Worm (Caenorhabditis elegans) whole organism, mixed stage, embryonic: Measurements from ENCODE around the gene F49C5.12.

ENCODE experiments used
- bed-3 ChIP-seq: fragments of 200-800 bp; sonication (Bioruptor generic); optimal IDR thresholded peaks from 3 replicates; lab custom pipeline; 2018; ENCODE audit warnings: mild to moderate bottlenecking, missing genetic modification characterization, moderate library complexity, missing compliant biosample characterization
- blmp-1 ChIP-seq: fragments of 150-350 bp; optimal IDR thresholded peaks from 2 replicates; lab custom pipeline; 2014; ENCODE audit warnings: missing biosample characterization, missing genetic modification characterization
- ceh-39 ChIP-seq: fragments of 150-350 bp; optimal IDR thresholded peaks from 2 replicates; lab custom pipeline; 2014; ENCODE audit warnings: missing biosample characterization, missing genetic modification characterization
- ceh-43 ChIP-seq: fragments of 200-800 bp; sonication (Bioruptor generic); optimal IDR thresholded peaks from 2 replicates; lab custom pipeline; 2018; ENCODE audit warnings: mild to moderate bottlenecking, missing genetic modification characterization, moderate library complexity, missing compliant biosample characterization
- ceh-83 ChIP-seq: fragments of 200-800 bp; sonication (Bioruptor generic); optimal IDR thresholded peaks from 2 replicates; lab custom pipeline; 2018; ENCODE audit warnings: mild to moderate bottlenecking, missing genetic modification characterization, missing compliant biosample characterization
- cnd-1 ChIP-seq: fragments of 200-800 bp; sonication (Bioruptor generic); optimal IDR thresholded peaks from 2 replicates; lab custom pipeline; 2018; ENCODE audit warnings: mild to moderate bottlenecking, missing genetic modification characterization, missing compliant biosample characterization
- drap-1 ChIP-seq: fragments of 200-800 bp; sonication (Bioruptor generic); optimal IDR thresholded peaks from 3 replicates; lab custom pipeline; 2018; ENCODE audit warnings: mild to moderate bottlenecking, missing genetic modification characterization, missing compliant biosample characterization
- elt-1 ChIP-seq: sonication (generic microtip); optimal IDR thresholded peaks from 2 replicates; lab custom pipeline; 2017; ENCODE audit warnings: missing genetic modification characterization, mild to moderate bottlenecking, missing compliant biosample characterization, antibody characterized with exemption, moderate library complexity, borderline replicate concordance; ENCODE audit not compliant: insufficient read depth
- elt-3 ChIP-seq: fragments of 150-350 bp; optimal IDR thresholded peaks from 2 replicates; lab custom pipeline; 2014; ENCODE audit warnings: missing biosample characterization, missing genetic modification characterization
- flh-1 ChIP-seq: fragments of 200-800 bp; sonication (Bioruptor generic); optimal IDR thresholded peaks from 2 replicates; lab custom pipeline; 2018; ENCODE audit warnings: mild to moderate bottlenecking, missing genetic modification characterization, moderate library complexity, missing compliant biosample characterization
- ham-2 ChIP-seq: fragments of 200-800 bp; sonication (Bioruptor generic); optimal IDR thresholded peaks from 2 replicates; lab custom pipeline; 2018; ENCODE audit warnings: mild to moderate bottlenecking, missing genetic modification characterization, missing compliant biosample characterization
- hlh-1 ChIP-seq: fragments of 150-350 bp; optimal IDR thresholded peaks from 2 replicates; lab custom pipeline; 2014; ENCODE audit warnings: missing biosample characterization, missing genetic modification reagents, missing genetic modification characterization
- lin-13 ChIP-seq: fragments of 150-350 bp; optimal IDR thresholded peaks from 2 replicates; lab custom pipeline; 2014; ENCODE audit warnings: missing biosample characterization, missing genetic modification characterization
- lin-32 ChIP-seq: fragments of 200-800 bp; sonication (Bioruptor generic); optimal IDR thresholded peaks from 2 replicates; lab custom pipeline; 2018; ENCODE audit warnings: mild to moderate bottlenecking, missing genetic modification characterization, missing compliant biosample characterization
- lsy-2 ChIP-seq: fragments of 150-350 bp; optimal IDR thresholded peaks from 2 replicates; lab custom pipeline; 2014; ENCODE audit warnings: missing biosample characterization, missing genetic modification characterization
- mab-5 ChIP-seq: fragments of 150-350 bp; optimal IDR thresholded peaks from 2 replicates; lab custom pipeline; 2014; ENCODE audit warnings: missing biosample characterization, missing genetic modification characterization
- mep-1 ChIP-seq: fragments of 150-350 bp; optimal IDR thresholded peaks from 2 replicates; lab custom pipeline; 2017; ENCODE audit warnings: missing biosample characterization, missing genetic modification reagents, missing genetic modification characterization, inconsistent platforms
- mls-2 ChIP-seq: sonication (generic microtip); optimal IDR thresholded peaks from 2 replicates; lab custom pipeline; 2016; ENCODE audit warnings: mild to moderate bottlenecking, missing genetic modification characterization, moderate library complexity, missing compliant biosample characterization
- nhr-12 ChIP-seq: fragments of 150-350 bp; optimal IDR thresholded peaks from 2 replicates; lab custom pipeline; 2014; ENCODE audit warnings: missing biosample characterization, missing genetic modification characterization
- nhr-2 ChIP-seq: fragments of 150-350 bp; optimal IDR thresholded peaks from 2 replicates; lab custom pipeline; 2014; ENCODE audit warnings: missing biosample characterization, missing genetic modification characterization
- nhr-237 ChIP-seq: fragments of 150-350 bp; optimal IDR thresholded peaks from 2 replicates; lab custom pipeline; 2014; ENCODE audit warnings: missing biosample characterization, missing genetic modification characterization
- nhr-28 ChIP-seq: fragments of 150-350 bp; optimal IDR thresholded peaks from 2 replicates; lab custom pipeline; 2014; ENCODE audit warnings: missing biosample characterization, missing genetic modification characterization
- nhr-76 ChIP-seq: sonication (generic microtip); optimal IDR thresholded peaks from 2 replicates; lab custom pipeline; 2017; ENCODE audit warnings: missing biosample characterization, missing genetic modification characterization
- pha-4 ChIP-seq: fragments of 150-350 bp; optimal IDR thresholded peaks from 2 replicates; lab custom pipeline; 2018; ENCODE audit warnings: missing biosample characterization, missing genetic modification reagents, missing genetic modification characterization
- sem-2 ChIP-seq: fragments of 200-800 bp; sonication (Bioruptor generic); optimal IDR thresholded peaks from 2 replicates; lab custom pipeline; 2018; ENCODE audit warnings: mild to moderate bottlenecking, missing genetic modification characterization, missing compliant biosample characterization
- snpc-4 ChIP-seq: fragments of 150-350 bp; optimal IDR thresholded peaks from 2 replicates; lab custom pipeline; 2014; ENCODE audit warnings: missing biosample characterization, missing genetic modification characterization
- sptf-1 ChIP-seq: sonication (generic microtip); optimal IDR thresholded peaks from 2 replicates; lab custom pipeline; 2017; ENCODE audit warnings: mild to moderate bottlenecking, missing genetic modification characterization, moderate library complexity, missing compliant biosample characterization
- tbx-8 ChIP-seq: fragments of 200-800 bp; sonication (Bioruptor generic); optimal IDR thresholded peaks from 2 replicates; lab custom pipeline; 2018; ENCODE audit warnings: mild to moderate bottlenecking, missing genetic modification characterization, moderate library complexity, missing compliant biosample characterization
- unc-120 ChIP-seq: sonication (generic microtip); optimal IDR thresholded peaks from 2 replicates; lab custom pipeline; 2017; ENCODE audit warnings: missing genetic modification characterization, missing compliant biosample characterization; ENCODE audit not compliant: poor library complexity, severe bottlenecking
- unc-39 ChIP-seq: fragments of 150-350 bp; optimal IDR thresholded peaks from 2 replicates; lab custom pipeline; 2014; ENCODE audit warnings: missing biosample characterization, missing genetic modification characterization
- unc-62 ChIP-seq: fragments of 150-350 bp; optimal IDR thresholded peaks from 2 replicates; lab custom pipeline; 2014; ENCODE audit warnings: missing biosample characterization, missing genetic modification reagents, missing genetic modification characterization
- zip-8 ChIP-seq: fragments of 150-350 bp; optimal IDR thresholded peaks from 2 replicates; lab custom pipeline; 2014; ENCODE audit warnings: missing biosample characterization, missing genetic modification characterization
- ztf-11 ChIP-seq: fragments of 150-350 bp; optimal IDR thresholded peaks from 2 replicates; lab custom pipeline; 2014; ENCODE audit warnings: missing biosample characterization, missing genetic modification characterization

The F49C5.12 gene

ce11 chrII:12565851-12566250 is 5.7 kb upstream of the F49C5.12 start, which contains the start of gene F49C5.7:
F49C5.7 (plus strand) TSS chrII:12566151.
- TF ChIP-seq pha-4 (tag; lab: Kevin White, UChicago) (no peak), hlh-1 (tag; lab: Kevin White, UChicago) (no peak), unc-62 (GFP tag; lab: Kevin White, UChicago) (no peak), ceh-43 (GFP tag; lab: Kevin White, UChicago) (no peak), lsy-2 (tag; lab: Kevin White, UChicago) (no peak), ham-2 (GFP tag; lab: Kevin White, UChicago) (no peak), zip-8 (tag; lab: Kevin White, UChicago) (no peak), ceh-83 (GFP tag; lab: Kevin White, UChicago) (no peak), sptf-1 (tag; lab: Kevin White, UChicago) (no peak), unc-120 (tag; lab: Kevin White, UChicago) (no peak), mls-2 (tag; lab: Kevin White, UChicago) (no peak), elt-3 (no peak), sem-2 (no peak), lin-32 (GFP tag; lab: Kevin White, UChicago) (no peak), nhr-12 (tag; lab: Kevin White, UChicago) (no peak), nhr-76 (no peak), nhr-28 (no peak), blmp-1 (tag; lab: Kevin White, UChicago) (no peak), drap-1 (no peak), nhr-2 (tag; lab: Kevin White, UChicago) (no peak)

- TF ChIP-seq mep-1 (no peak), ztf-11 (tag; lab: Kevin White, UChicago) (no peak), elt-1 (tag; lab: Kevin White, UChicago) (no peak), cnd-1 (tag; lab: Kevin White, UChicago) (no peak), unc-62 (GFP tag; lab: Kevin White, UChicago) (no peak)
Measured at ce11 chrII:12555579-12555978, 4.5 kb downstream of the F49C5.12 start, which contains the start of gene F49C5.11. F49C5.11 (plus strand) TSS chrII:12555879.

- TF ChIP-seq elt-3 (no peak), bed-3 (GFP tag; lab: Kevin White, UChicago) (no peak)
Measured at ce11 chrII:12550940-12551339, 9.2 kb downstream of the F49C5.12 start.

DNA sequence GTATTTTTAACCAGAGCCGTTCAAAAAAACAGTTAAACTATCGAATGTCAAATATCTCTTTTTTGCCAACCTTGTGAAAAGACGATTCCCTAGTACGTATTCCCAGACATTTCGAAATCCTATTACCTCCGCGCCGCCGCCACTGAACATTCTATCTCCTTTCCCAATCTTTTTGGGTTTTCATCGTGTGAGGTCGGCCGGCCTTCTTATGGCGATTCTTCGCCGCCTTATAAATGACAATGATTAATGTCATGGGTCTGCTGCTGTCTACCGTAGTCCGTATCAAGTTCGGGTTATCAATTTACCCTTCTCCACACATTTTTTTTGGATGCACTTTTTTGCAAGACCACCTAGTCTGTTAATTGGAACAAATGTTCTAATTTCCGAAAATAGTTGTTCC is 10.5 kb downstream of the F49C5.12 start:
- no peak for TF ChIP-seq hlh-1 (tag; lab: Kevin White, UChicago)
- no peak for TF ChIP-seq tbx-8 (GFP tag; lab: Kevin White, UChicago)
- no peak for TF ChIP-seq ceh-39 (tag; lab: Kevin White, UChicago)
- TF ChIP-seq lin-32 (GFP tag; lab: Kevin White, UChicago) = no peak
- no peak for TF ChIP-seq lin-13 (tag; lab: Kevin White, UChicago)
- TF ChIP-seq snpc-4 (tag; lab: Kevin White, UChicago) = no peak
- no peak for TF ChIP-seq nhr-76
- TF ChIP-seq drap-1 = no peak
- TF ChIP-seq unc-62 (GFP tag; lab: Kevin White, UChicago) = no peak
- TF ChIP-seq nhr-237 (tag; lab: Kevin White, UChicago) = no peak
- TF ChIP-seq mab-5 (tag; lab: Kevin White, UChicago) = no peak

DNA sequence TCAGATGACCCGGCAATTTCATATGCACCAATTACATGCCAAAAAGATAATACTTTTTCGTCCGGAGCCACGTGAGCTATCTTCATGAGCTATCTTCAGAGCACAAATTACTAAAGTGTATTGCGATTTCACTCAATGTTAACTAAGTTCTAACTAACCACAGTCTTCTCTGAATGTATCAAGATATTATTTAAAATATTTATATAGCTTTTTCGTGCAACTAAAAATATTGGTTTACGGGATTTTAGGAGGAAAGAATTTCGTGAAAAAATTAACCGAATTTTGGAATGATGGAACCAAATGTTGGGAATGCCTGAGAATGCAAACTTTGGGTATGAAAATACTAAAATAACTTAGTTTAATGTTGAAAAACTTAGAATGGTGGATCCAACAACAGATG is 12.6 kb downstream of the F49C5.12 start, which contains the start of gene F49C5.16:
TSS of gene F49C5.16 (plus strand) at position 301 of the 400 bp plus-strand sequence.
- no peak for TF ChIP-seq nhr-2 (tag; lab: Kevin White, UChicago)
- no peak for TF ChIP-seq sem-2
- no peak for TF ChIP-seq pha-4 (tag; lab: Kevin White, UChicago)
- no peak for TF ChIP-seq zip-8 (tag; lab: Kevin White, UChicago)
- no peak for TF ChIP-seq ztf-11 (tag; lab: Kevin White, UChicago)
- TF ChIP-seq unc-120 (tag; lab: Kevin White, UChicago) = no peak
- TF ChIP-seq unc-62 (GFP tag; lab: Kevin White, UChicago) = no peak
- TF ChIP-seq unc-39 = no peak
- TF ChIP-seq flh-1 = no peak
- no peak for TF ChIP-seq ceh-39 (tag; lab: Kevin White, UChicago)
- no peak for TF ChIP-seq nhr-12 (tag; lab: Kevin White, UChicago)
- no peak for TF ChIP-seq cnd-1 (tag; lab: Kevin White, UChicago)
- no peak for TF ChIP-seq lin-13 (tag; lab: Kevin White, UChicago)
- TF ChIP-seq nhr-28 = no peak
- no peak for TF ChIP-seq drap-1
- TF ChIP-seq ham-2 (GFP tag; lab: Kevin White, UChicago) = no peak
